Fruit fly (Drosophila melanogaster): ENCODE measurements around the gene CG33923.

DNA sequence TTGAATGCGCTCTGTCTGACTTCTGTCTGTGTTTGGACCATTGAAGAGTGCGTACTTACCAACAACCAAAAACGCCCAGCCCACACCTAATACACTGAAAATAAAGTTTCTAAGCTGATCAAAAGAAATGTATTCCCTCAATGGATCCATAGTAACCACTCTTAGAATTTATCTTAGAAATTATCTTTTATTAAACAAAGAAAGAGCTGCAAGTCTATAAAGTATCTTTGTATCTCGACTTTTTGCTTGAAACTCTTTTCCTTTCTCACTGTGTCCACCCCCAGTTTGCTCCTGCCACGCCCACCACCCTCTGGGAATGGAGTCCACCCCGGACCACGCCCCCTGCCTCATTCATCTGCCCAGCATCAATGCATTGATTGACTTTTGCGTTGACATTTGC lies 35.7 kb upstream of the CG33923 start:
- no peak for TF ChIP-seq CTCF (optimal IDR thresholded peaks at IDR 0.05)
- TF ChIP-seq CG8478 (optimal IDR thresholded peaks at IDR 0.05) = no peak

Data from S2 (cell line).